Worm (Caenorhabditis elegans): ENCODE results near the gene Y37E11AM.3.

ce11 chrIV:3751001-3751400 is 32.0 kb upstream of the Y37E11AM.3 start, which contains the start of gene ugt-45:
- TF ChIP-seq ztf-7 (tag; optimal IDR thresholded peaks at IDR 0.05) (no peak), mdt-29 (GFP tag; IDR thresholded peaks at IDR 0.05) (no peak), lir-3 (tag; optimal IDR thresholded peaks at IDR 0.05) (no peak), ZK546.5 (tag; optimal IDR thresholded peaks at IDR 0.05) (no peak), zip-2 (tag; optimal IDR thresholded peaks at IDR 0.05) (no peak), Y48G9A.11 (GFP tag; IDR thresholded peaks at IDR 0.05) (no peak), zip-11 (GFP tag; IDR thresholded peaks at IDR 0.05) (no peak), ceh-82 (tag; optimal IDR thresholded peaks at IDR 0.05) (no peak), egl-27 (tag; optimal IDR thresholded peaks at IDR 0.05) (no peak), madf-5 (GFP tag; IDR thresholded peaks at IDR 0.05) (no peak), zfp-3 (GFP tag; conservative IDR thresholded peaks at IDR 0.05) (no peak), F44E2.7 (GFP tag; IDR thresholded peaks at IDR 0.05) (no peak), unc-130 (GFP tag; optimal IDR thresholded peaks at IDR 0.05) (no peak)

Data from whole organism, L4 larva.